Worm (Caenorhabditis elegans): ENCODE results near the gene srt-56.

ce11 chrV:3144494-3144893 is 22.9 kb upstream of the srt-56 start, which contains the start of gene srab-10:
- TF ChIP-seq hmbx-1 (tag; optimal IDR thresholded peaks at IDR 0.05), result no peak
- no peak for TF ChIP-seq ama-1 (optimal IDR thresholded peaks at IDR 0.05)
- no peak for TF ChIP-seq hmg-4 (GFP tag; optimal IDR thresholded peaks at IDR 0.05)
- no peak for TF ChIP-seq ceh-13 (GFP tag; optimal IDR thresholded peaks at IDR 0.05)
- no peak for TF ChIP-seq ceh-36 (tag; optimal IDR thresholded peaks at IDR 0.05)
- TF ChIP-seq B0310.2 (tag; optimal IDR thresholded peaks at IDR 0.05), result no peak
- no peak for TF ChIP-seq F13C5.2 (tag; optimal IDR thresholded peaks at IDR 0.05)
- TF ChIP-seq flt-1 (GFP tag; IDR thresholded peaks at IDR 0.05), result no peak
- TF ChIP-seq tra-4 (tag; optimal IDR thresholded peaks at IDR 0.05), result no peak
- TF ChIP-seq scrt-1 (GFP tag; IDR thresholded peaks at IDR 0.05), result no peak
